Worm (Caenorhabditis elegans) whole organism, midembryonic: ENCODE data around the gene spp-24.

Source experiments
- T22C8.4 ChIP-seq: fragments of 200-800 bp; sonication (Bioruptor generic); IDR thresholded peaks from 2 replicates; pipeline ENCODE4 v1.3.6; 2022; ENCODE audit warnings: missing genetic modification characterization, missing compliant biosample characterization
- cog-1 ChIP-seq: sonication (generic microtip); optimal IDR thresholded peaks from 2 replicates; lab custom pipeline; 2016; ENCODE audit warnings: missing genetic modification characterization, missing compliant biosample characterization
- flt-1 ChIP-seq: fragments of 200-800 bp; sonication (Bioruptor generic); IDR thresholded peaks from 2 replicates; pipeline ENCODE4 v1.3.6; 2022; ENCODE audit warnings: missing genetic modification characterization, missing compliant biosample characterization
- klf-2 ChIP-seq: fragments of 200-800 bp; sonication (Bioruptor generic); conservative IDR thresholded peaks from 2 replicates; pipeline ENCODE4 v1.3.6; 2022; ENCODE audit warnings: missing genetic modification reagents, missing genetic modification characterization, missing compliant biosample characterization
- med-1 ChIP-seq: sonication (generic microtip); optimal IDR thresholded peaks from 2 replicates; lab custom pipeline; 2017; ENCODE audit warnings: missing genetic modification characterization, mild to moderate bottlenecking, missing compliant biosample characterization, antibody characterized with exemption, missing genetic modification reagents; ENCODE audit not compliant: insufficient read depth
- ref-1 ChIP-seq: fragments of 200-800 bp; sonication (Bioruptor generic); conservative IDR thresholded peaks from 2 replicates; pipeline ENCODE4 v1.3.6; 2022; ENCODE audit warnings: missing genetic modification reagents, missing genetic modification characterization, missing compliant biosample characterization
- tab-1 ChIP-seq: fragments of 200-800 bp; sonication (Bioruptor generic); IDR thresholded peaks from 2 replicates; pipeline ENCODE4 v1.3.6; 2022; ENCODE audit warnings: missing genetic modification characterization, missing compliant biosample characterization
- ztf-23 ChIP-seq: fragments of 200-800 bp; sonication (Bioruptor generic); IDR thresholded peaks from 2 replicates; pipeline ENCODE4 v1.3.6; 2022; ENCODE audit warnings: missing genetic modification reagents, missing genetic modification characterization, missing compliant biosample characterization
- ztf-29 ChIP-seq: fragments of 200-800 bp; sonication (Bioruptor generic); IDR thresholded peaks from 2 replicates; pipeline ENCODE4 v1.3.6; 2022; ENCODE audit warnings: missing genetic modification reagents, missing genetic modification characterization, missing compliant biosample characterization

The spp-24 gene

ce11 chrII:67663-68062 is 28.3 kb upstream of the spp-24 start:
- TF ChIP-seq med-1 (GFP tag; lab: Kevin White, UChicago) (no peak), cog-1 (tag; lab: Kevin White, UChicago) (no peak), ref-1 (GFP tag; lab: Robert Waterston, UW) (no peak)

DNA sequence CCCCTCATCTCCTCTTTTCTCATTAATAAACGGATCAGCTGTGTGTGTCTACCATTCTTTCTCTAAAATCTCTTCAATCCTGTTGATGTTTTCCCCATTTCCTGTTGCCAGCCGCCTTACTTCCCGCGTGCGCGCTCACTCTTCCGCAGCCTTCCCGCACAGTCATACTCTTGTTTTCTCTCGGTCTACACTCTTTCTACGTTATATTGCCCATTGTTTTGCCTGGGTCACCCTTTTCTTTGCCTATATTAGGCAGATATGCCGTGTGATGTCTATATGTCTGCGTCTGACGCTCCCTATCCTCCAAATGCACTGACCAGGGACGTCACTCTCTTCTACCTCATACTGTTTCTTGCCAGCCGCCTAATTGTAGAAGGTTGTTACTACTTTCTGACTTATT is 27.0 kb upstream of the spp-24 start:
- peak; percentile 90 for TF ChIP-seq cog-1 (tag; lab: Kevin White, UChicago)
- no peak for TF ChIP-seq tab-1
- TF ChIP-seq ztf-23 (GFP tag; lab: Robert Waterston, UW) = no peak
- no peak for TF ChIP-seq T22C8.4
- no peak for TF ChIP-seq ztf-29 (GFP tag; lab: Robert Waterston, UW)
- TF ChIP-seq med-1 (GFP tag; lab: Kevin White, UChicago) = no peak
- no peak for TF ChIP-seq klf-2
- peak; percentile 62; the same call in 1 of the 2 replicates for TF ChIP-seq flt-1 (GFP tag; lab: Robert Waterston, UW)
- TF ChIP-seq ref-1 (GFP tag; lab: Robert Waterston, UW) = no peak

ce11 chrII:65484-65883 is 26.1 kb upstream of the spp-24 start:
- no peak for TF ChIP-seq T22C8.4

ce11 chrII:61013-61412 is 21.7 kb upstream of the spp-24 start, which contains the start of gene C23H3.2:
Gene C23H3.2, plus strand, starts transcription at chrII:61313.
- TF ChIP-seq ref-1 (GFP tag; lab: Robert Waterston, UW) (no peak), cog-1 (tag; lab: Kevin White, UChicago) (no peak), flt-1 (GFP tag; lab: Robert Waterston, UW) (no peak), tab-1 (no peak), T22C8.4 (no peak), med-1 (GFP tag; lab: Kevin White, UChicago) (no peak), klf-2 (no peak), ztf-23 (GFP tag; lab: Robert Waterston, UW) (no peak)

ce11 chrII:60049-60448 is 20.7 kb upstream of the spp-24 start:
- no peak for TF ChIP-seq T22C8.4
- TF ChIP-seq ztf-29 (GFP tag; lab: Robert Waterston, UW) = no peak
- TF ChIP-seq cog-1 (tag; lab: Kevin White, UChicago) = no peak
- TF ChIP-seq med-1 (GFP tag; lab: Kevin White, UChicago) = no peak
- no peak for TF ChIP-seq ref-1 (GFP tag; lab: Robert Waterston, UW)
- no peak for TF ChIP-seq klf-2
- TF ChIP-seq ztf-23 (GFP tag; lab: Robert Waterston, UW) = no peak
- TF ChIP-seq flt-1 (GFP tag; lab: Robert Waterston, UW) = no peak
- no peak for TF ChIP-seq tab-1

DNA sequence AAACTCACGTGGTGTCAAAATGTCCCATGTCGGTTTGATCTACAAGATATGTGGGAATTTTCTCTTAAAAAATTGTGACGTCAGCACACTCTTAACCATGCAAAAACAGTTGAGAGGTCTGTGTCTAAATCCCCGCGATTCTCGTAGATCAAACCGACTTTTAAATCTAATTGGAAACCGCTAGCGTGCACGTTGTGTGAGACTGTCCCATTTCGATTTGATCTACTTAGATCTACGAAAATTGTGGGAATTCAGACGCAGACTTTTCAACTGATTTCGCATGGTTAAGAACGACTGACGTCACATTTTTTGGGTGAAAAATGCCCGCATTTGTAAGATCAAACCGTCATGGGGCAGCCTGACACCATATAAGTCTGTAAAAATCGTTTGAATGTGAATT is 18.5 kb upstream of the spp-24 start:
- TF ChIP-seq flt-1 (GFP tag; lab: Robert Waterston, UW) = no peak
- TF ChIP-seq med-1 (GFP tag; lab: Kevin White, UChicago) = no peak
- TF ChIP-seq ztf-29 (GFP tag; lab: Robert Waterston, UW) = no peak
- TF ChIP-seq T22C8.4 = no peak
- TF ChIP-seq cog-1 (tag; lab: Kevin White, UChicago) = no peak
- no peak for TF ChIP-seq tab-1
- no peak for TF ChIP-seq klf-2
- no peak for TF ChIP-seq ztf-23 (GFP tag; lab: Robert Waterston, UW)
- TF ChIP-seq ref-1 (GFP tag; lab: Robert Waterston, UW) = no peak

ce11 chrII:57370-57769 is 18.0 kb upstream of the spp-24 start, which contains the start of gene ascc-1:
Gene ascc-1, plus strand, starts transcription at chrII:57670.
- TF ChIP-seq klf-2 (no peak), tab-1 (no peak), T22C8.4 (no peak), ztf-23 (GFP tag; lab: Robert Waterston, UW) (no peak), med-1 (GFP tag; lab: Kevin White, UChicago) (no peak), ztf-29 (GFP tag; lab: Robert Waterston, UW) (no peak), cog-1 (tag; lab: Kevin White, UChicago) (no peak), ref-1 (GFP tag; lab: Robert Waterston, UW) (no peak), flt-1 (GFP tag; lab: Robert Waterston, UW) (no peak)

- no peak for TF ChIP-seq flt-1 (GFP tag; lab: Robert Waterston, UW)
- no peak for TF ChIP-seq T22C8.4
- no peak for TF ChIP-seq ztf-23 (GFP tag; lab: Robert Waterston, UW)
- no peak for TF ChIP-seq med-1 (GFP tag; lab: Kevin White, UChicago)
- TF ChIP-seq klf-2 = no peak
- no peak for TF ChIP-seq cog-1 (tag; lab: Kevin White, UChicago)
- TF ChIP-seq tab-1 = no peak
These were observed 15.9 kb upstream of the spp-24 start, which contains the start of gene tre-5 for ce11 chrII:55204-55603. Gene tre-5, minus strand, starts transcription at chrII:55304.

DNA sequence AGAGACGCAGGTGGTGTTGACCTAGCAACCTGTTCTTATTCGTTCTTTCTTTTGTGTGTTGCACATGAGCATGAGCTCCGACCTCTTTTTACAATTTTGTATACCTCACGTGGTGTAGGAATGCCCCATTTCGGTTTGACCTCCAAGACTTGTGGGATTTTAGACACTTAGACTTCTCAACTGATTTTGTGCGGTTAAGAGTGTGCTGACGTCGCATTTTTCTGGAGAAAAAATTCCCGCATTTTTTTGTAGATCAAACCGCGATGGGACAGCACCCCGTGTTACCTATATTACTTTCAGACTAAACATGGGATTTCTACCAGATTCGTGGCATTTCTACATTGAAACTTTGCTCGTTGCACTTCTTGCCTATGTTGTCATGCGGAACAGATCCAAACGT is 12.0 kb upstream of the spp-24 start, which contains the start of gene sptl-1:
TSS of gene sptl-1 (plus strand) at position 301 of the 400 bp plus-strand sequence.
- TF ChIP-seq ref-1 (GFP tag; lab: Robert Waterston, UW) (no peak), klf-2 (no peak), ztf-23 (GFP tag; lab: Robert Waterston, UW) (no peak), tab-1 (no peak), T22C8.4 (no peak), ztf-29 (GFP tag; lab: Robert Waterston, UW) (no peak), flt-1 (GFP tag; lab: Robert Waterston, UW) (no peak), cog-1 (tag; lab: Kevin White, UChicago) (no peak), med-1 (GFP tag; lab: Kevin White, UChicago) (no peak)

DNA sequence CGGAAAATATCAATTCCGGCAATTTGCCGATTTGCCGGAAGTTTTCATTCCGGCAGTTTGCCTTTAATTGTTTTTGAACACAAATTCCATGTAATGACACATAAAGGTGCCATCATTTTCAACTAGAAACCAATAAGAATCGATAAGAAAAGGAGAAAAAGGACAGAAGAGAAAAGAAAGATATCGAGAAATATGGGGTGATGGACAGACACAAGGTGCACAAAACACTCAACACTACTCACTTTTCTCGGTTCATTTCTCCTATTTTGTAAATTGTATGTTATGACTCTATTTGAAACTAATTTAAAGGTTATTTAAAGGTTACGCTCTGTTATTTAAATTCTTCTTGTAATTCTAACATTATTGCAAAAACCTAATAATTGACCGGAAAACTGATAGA is 11.5 kb upstream of the spp-24 start:
- TF ChIP-seq tab-1 (no peak), flt-1 (GFP tag; lab: Robert Waterston, UW) (no peak), ref-1 (GFP tag; lab: Robert Waterston, UW) (no peak), klf-2 (no peak), ztf-29 (GFP tag; lab: Robert Waterston, UW) (no peak), ztf-23 (GFP tag; lab: Robert Waterston, UW) (no peak), T22C8.4 (no peak), cog-1 (tag; lab: Kevin White, UChicago) (no peak), med-1 (GFP tag; lab: Kevin White, UChicago) (no peak)
